Worm (Caenorhabditis elegans) whole organism, L2 larva: ENCODE data around the gene ubc-19.

ENCODE experiments used
- ceh-82 ChIP-seq: fragments of 150-350 bp; optimal IDR thresholded peaks from 2 replicates; lab custom pipeline; 2014; ENCODE audit warnings: missing biosample characterization, missing genetic modification characterization
- dmd-4 ChIP-seq: sonication (generic microtip); optimal IDR thresholded peaks from 2 replicates; lab custom pipeline; 2017; ENCODE audit warnings: missing biosample characterization, missing genetic modification characterization
- elt-1 ChIP-seq: fragments of 150-350 bp; optimal IDR thresholded peaks from 2 replicates; lab custom pipeline; 2014; ENCODE audit warnings: missing biosample characterization, missing genetic modification characterization
- lsy-2 ChIP-seq, 2 experiments: fragments of 150-350 bp in 1 of 2; sonication (generic microtip) in 1 of 2; optimal IDR thresholded peaks; 2 replicates each; lab custom pipeline; 2014 to 2017; ENCODE audit warnings: missing biosample characterization in 2 of 2, missing genetic modification characterization in 2 of 2
- mdl-1 ChIP-seq, 2 experiments: fragments of 150-350 bp in 1 of 2; sonication (generic microtip) in 1 of 2; optimal IDR thresholded peaks; 2 replicates each; lab custom pipeline; 2017; ENCODE audit warnings: missing biosample characterization in 2 of 2, missing genetic modification characterization in 2 of 2
- nhr-23 ChIP-seq: fragments of 150-350 bp; optimal IDR thresholded peaks from 2 replicates; lab custom pipeline; 2014; ENCODE audit warnings: missing biosample characterization, missing genetic modification reagents, missing genetic modification characterization
- nhr-237 ChIP-seq: fragments of 150-350 bp; optimal IDR thresholded peaks from 2 replicates; lab custom pipeline; 2014; ENCODE audit warnings: missing biosample characterization, missing genetic modification characterization
- nhr-6 ChIP-seq: fragments of 150-350 bp; optimal IDR thresholded peaks from 2 replicates; lab custom pipeline; 2014; ENCODE audit warnings: missing biosample characterization, missing genetic modification characterization
- unc-55 ChIP-seq: fragments of 150-350 bp; sonication (generic microtip); optimal IDR thresholded peaks from 3 replicates; lab custom pipeline; 2014; ENCODE audit warnings: missing biosample characterization, missing genetic modification reagents, missing genetic modification characterization

ce11 chrV:18639074-18639473 is 50.5 kb downstream of the ubc-19 start:
- TF ChIP-seq lsy-2 (tag; optimal IDR thresholded peaks at IDR 0.05; lab: Kevin White, UChicago) (no peak), nhr-23 (no peak), mdl-1 (tag; optimal IDR thresholded peaks at IDR 0.05; lab: Kevin White, UChicago) (no peak), elt-1 (tag; lab: Kevin White, UChicago) (no peak), unc-55 (GFP tag; lab: Kevin White, UChicago) (no peak), nhr-237 (tag; lab: Kevin White, UChicago) (no peak), nhr-6 (tag; lab: Kevin White, UChicago) (no peak), dmd-4 (tag; lab: Kevin White, UChicago) (no peak), ceh-82 (tag; lab: Kevin White, UChicago) (no peak)
